Fruit fly (Drosophila melanogaster): Measurements from ENCODE around the gene Aplip1.
A peak's percentile ranks its signal among the peaks of the same experiment; 100 is the strongest.

Aplip1 gene

dm6 chr3L:1169617-1170016, 26.5 kb upstream of the Aplip1 start (continued):
- TF ChIP-seq CG2120 (GFP tag; optimal IDR thresholded peaks at IDR 0.05), result no peak
- no peak for TF ChIP-seq CG8290 (GFP tag; optimal IDR thresholded peaks at IDR 0.05)
- TF ChIP-seq CG8290 (tag; optimal IDR thresholded peaks at IDR 0.05), result no peak
- TF ChIP-seq CG10147 (GFP tag; optimal IDR thresholded peaks at IDR 0.05), result no peak
- no peak for TF ChIP-seq CG18619 (GFP tag; optimal IDR thresholded peaks at IDR 0.05)
- no peak for TF ChIP-seq fd64A (GFP tag; optimal IDR thresholded peaks at IDR 0.05)
- TF ChIP-seq ttk (GFP tag; IDR thresholded peaks at IDR 0.05), result no peak
- TF ChIP-seq Spps (tag; optimal IDR thresholded peaks at IDR 0.05), result no peak
- no peak for TF ChIP-seq abd-A (tag; optimal IDR thresholded peaks at IDR 0.05)
- TF ChIP-seq CG3065 (GFP tag; optimal IDR thresholded peaks at IDR 0.05), result no peak
- no peak for TF ChIP-seq CG17612 (GFP tag; IDR thresholded peaks at IDR 0.05)
- peak; percentile 10 for TF ChIP-seq CG7839 (tag; optimal IDR thresholded peaks at IDR 0.05)
- no peak for TF ChIP-seq lbe (GFP tag; optimal IDR thresholded peaks at IDR 0.05)
- no peak for TF ChIP-seq CG6689 (GFP tag; IDR thresholded peaks at IDR 0.05)
- peak; percentile 3 for TF ChIP-seq Sox100B (GFP tag; optimal IDR thresholded peaks at IDR 0.05)
- TF ChIP-seq CG10274 (GFP tag; optimal IDR thresholded peaks at IDR 0.05), result no peak
- TF ChIP-seq CG1602 (GFP tag; optimal IDR thresholded peaks at IDR 0.05), result no peak
- TF ChIP-seq CG6813 (GFP tag; optimal IDR thresholded peaks at IDR 0.05), result peak; percentile 39
- TF ChIP-seq CG4360 (GFP tag; IDR thresholded peaks at IDR 0.05), result no peak
- TF ChIP-seq gcm (GFP tag; optimal IDR thresholded peaks at IDR 0.05), result peak; percentile 33
- no peak for TF ChIP-seq hbn (GFP tag; IDR thresholded peaks at IDR 0.05; ENCODE audit: partially characterized antibody)
- TF ChIP-seq CG12744 (GFP tag; optimal IDR thresholded peaks at IDR 0.05), result no peak
- TF ChIP-seq sens (GFP tag), result peak; percentile 89
- TF ChIP-seq Nf-YB (GFP tag; optimal IDR thresholded peaks at IDR 0.05), result peak; percentile 6
- TF ChIP-seq CG9609 (GFP tag; optimal IDR thresholded peaks at IDR 0.05), result no peak
- no peak for TF ChIP-seq HHEX (GFP tag; optimal IDR thresholded peaks at IDR 0.05)
- no peak for TF ChIP-seq E2f2 (GFP tag; IDR thresholded peaks at IDR 0.05)
- no peak for TF ChIP-seq Gsc (GFP tag; IDR thresholded peaks at IDR 0.05)
- no peak for TF ChIP-seq CG1832 (GFP tag; optimal IDR thresholded peaks at IDR 0.05)
- TF ChIP-seq org-1 (GFP tag; optimal IDR thresholded peaks at IDR 0.05), result no peak
- TF ChIP-seq CG1603 (tag; optimal IDR thresholded peaks at IDR 0.05), result no peak
- TF ChIP-seq tgo (GFP tag; IDR thresholded peaks at IDR 0.05), result no peak
- peak; percentile 31 for TF ChIP-seq run (tag; optimal IDR thresholded peaks at IDR 0.05)
- peak; percentile 55 for TF ChIP-seq CG34376 (GFP tag; optimal IDR thresholded peaks at IDR 0.05)
- TF ChIP-seq CG11247 (GFP tag; IDR thresholded peaks at IDR 0.05), result no peak
- no peak for TF ChIP-seq CG31365 (tag; optimal IDR thresholded peaks at IDR 0.05)
- peak; percentile 20 for TF ChIP-seq CG10431 (GFP tag; optimal IDR thresholded peaks at IDR 0.05)
- TF ChIP-seq oc (tag; optimal IDR thresholded peaks at IDR 0.05), result no peak
- no peak for TF ChIP-seq rib (GFP tag; IDR thresholded peaks at IDR 0.05)
- TF ChIP-seq jing (GFP tag; optimal IDR thresholded peaks at IDR 0.05), result no peak
- TF ChIP-seq sim (GFP tag; IDR thresholded peaks at IDR 0.05), result no peak
- TF ChIP-seq fd102C (GFP tag; optimal IDR thresholded peaks at IDR 0.05), result no peak
- TF ChIP-seq ci (GFP tag; IDR thresholded peaks at IDR 0.05), result 0 out of 3 replicates have a peak, but pooled peaks have one; percentile 28
- no peak for TF ChIP-seq zfh2 (GFP tag; optimal IDR thresholded peaks at IDR 0.05)
- TF ChIP-seq CG17829 (tag; optimal IDR thresholded peaks at IDR 0.05), result no peak
- TF ChIP-seq eyg (GFP tag; optimal IDR thresholded peaks at IDR 0.05), result no peak
- no peak for TF ChIP-seq Dfd (GFP tag; optimal IDR thresholded peaks at IDR 0.05)
- TF ChIP-seq Tbp (GFP tag; optimal IDR thresholded peaks at IDR 0.05), result no peak
- TF ChIP-seq nerfin-2 (GFP tag; IDR thresholded peaks at IDR 0.05; ENCODE audit: partially characterized antibody), result no peak
- no peak for TF ChIP-seq Hr78 (GFP tag; optimal IDR thresholded peaks at IDR 0.05)
- peak in 1 of 2 experiments; percentile 3 for TF ChIP-seq bsh (GFP tag; optimal IDR thresholded peaks at IDR 0.05)
- peak; percentile 8 for TF ChIP-seq CG12659 (GFP tag; optimal IDR thresholded peaks at IDR 0.05)

Measured in whole organism, embryonic.